Fruit fly (Drosophila melanogaster) whole organism, prepupa: ENCODE measurements around the gene CG43391.

Experiments
- Blimp-1 ChIP-seq: fragments of 200-800 bp; sonication (Bioruptor generic); optimal IDR thresholded peaks from 3 replicates; lab custom pipeline; 2017; ENCODE audit warnings: missing biosample characterization, missing genetic modification characterization, mild to moderate bottlenecking, moderate library complexity, missing genetic modification reagents
- CG10669 ChIP-seq: fragments of 200-800 bp; sonication (Bioruptor generic); optimal IDR thresholded peaks from 3 replicates; lab custom pipeline; 2018; ENCODE audit warnings: missing biosample characterization, mild to moderate bottlenecking, missing genetic modification characterization, moderate library complexity
- CG11294 ChIP-seq: fragments of 200-800 bp; sonication (Bioruptor generic); IDR thresholded peaks from 2 replicates; pipeline ENCODE4 v1.3.6; 2022; ENCODE audit warnings: missing biosample characterization, missing genetic modification characterization
- CG11762 ChIP-seq: fragments of 200-800 bp; sonication (Bioruptor generic); optimal IDR thresholded peaks from 3 replicates; lab custom pipeline; 2016; ENCODE audit warnings: missing biosample characterization, missing genetic modification characterization; ENCODE audit not compliant: insufficient read depth
- CG1621 ChIP-seq: fragments of 200-800 bp; sonication (Bioruptor generic); optimal IDR thresholded peaks from 3 replicates; lab custom pipeline; 2018; ENCODE audit warnings: missing biosample characterization, mild to moderate bottlenecking, missing genetic modification characterization
- CG16779 ChIP-seq: fragments of 200-800 bp; sonication (Bioruptor generic); optimal IDR thresholded peaks from 3 replicates; lab custom pipeline; 2017; ENCODE audit warnings: missing biosample characterization, mild to moderate bottlenecking, missing genetic modification characterization
- CG3032 ChIP-seq: fragments of 200-800 bp; optimal IDR thresholded peaks from 2 replicates; lab custom pipeline; 2019; ENCODE audit warnings: missing biosample characterization, mild to moderate bottlenecking, missing genetic modification characterization, moderate library complexity
- CG32006 ChIP-seq: fragments of 200-800 bp; sonication (Bioruptor generic); optimal IDR thresholded peaks from 3 replicates; lab custom pipeline; 2017; ENCODE audit warnings: missing biosample characterization, mild to moderate bottlenecking, missing genetic modification characterization
- CG3919 ChIP-seq: fragments of 200-800 bp; sonication (Bioruptor generic); optimal IDR thresholded peaks from 3 replicates; lab custom pipeline; 2016; ENCODE audit warnings: missing biosample characterization, missing genetic modification characterization
- CG4318 ChIP-seq: fragments of 200-800 bp; sonication (Bioruptor generic); optimal IDR thresholded peaks from 3 replicates; lab custom pipeline; 2017; ENCODE audit warnings: missing biosample characterization, mild to moderate bottlenecking, missing genetic modification characterization
- CG6163 ChIP-seq: fragments of 200-800 bp; sonication (Bioruptor generic); IDR thresholded peaks from 3 replicates; pipeline ENCODE4 v1.3.6; 2022; ENCODE audit warnings: missing biosample characterization, missing genetic modification characterization
- CG6276 ChIP-seq: fragments of 200-800 bp; sonication (Bioruptor generic); optimal IDR thresholded peaks from 2 replicates; lab custom pipeline; 2017; ENCODE audit warnings: missing biosample characterization, mild to moderate bottlenecking, missing genetic modification characterization
- CG6792 ChIP-seq: fragments of 200-800 bp; sonication (Bioruptor generic); optimal IDR thresholded peaks from 3 replicates; lab custom pipeline; 2016; ENCODE audit warnings: missing biosample characterization, missing genetic modification characterization
- CG6854 ChIP-seq: fragments of 200-800 bp; sonication (Bioruptor generic); optimal IDR thresholded peaks from 2 replicates; lab custom pipeline; 2017; ENCODE audit warnings: missing biosample characterization, mild to moderate bottlenecking, missing genetic modification characterization
- CG7368 ChIP-seq: fragments of 200-800 bp; sonication (Bioruptor generic); optimal IDR thresholded peaks from 3 replicates; lab custom pipeline; 2016; ENCODE audit warnings: missing biosample characterization, missing genetic modification characterization
- CG8119 ChIP-seq: fragments of 200-800 bp; sonication (Bioruptor generic); IDR thresholded peaks from 3 replicates; pipeline ENCODE4 v1.3.6; 2022; ENCODE audit warnings: missing biosample characterization, missing genetic modification characterization
- CG8319 ChIP-seq: fragments of 200-800 bp; sonication (Bioruptor generic); optimal IDR thresholded peaks from 3 replicates; lab custom pipeline; 2016; ENCODE audit warnings: missing biosample characterization, missing genetic modification characterization
- CG8632 ChIP-seq: fragments of 200-800 bp; sonication (Bioruptor generic); optimal IDR thresholded peaks from 3 replicates; lab custom pipeline; 2016; ENCODE audit warnings: missing biosample characterization, missing genetic modification characterization
- CG9139 ChIP-seq: fragments of 200-800 bp; sonication (Bioruptor generic); optimal IDR thresholded peaks from 3 replicates; lab custom pipeline; 2017; ENCODE audit warnings: missing biosample characterization, mild to moderate bottlenecking, missing genetic modification characterization
- Eip75B ChIP-seq: fragments of 200-800 bp; sonication (Bioruptor generic); optimal IDR thresholded peaks from 3 replicates; lab custom pipeline; 2016; ENCODE audit warnings: missing biosample characterization, missing genetic modification characterization
- Eip78C ChIP-seq: fragments of 200-800 bp; sonication (Bioruptor generic); peaks from one replicate; lab custom pipeline; 2016; ENCODE audit warnings: missing biosample characterization, missing genetic modification characterization
- Ets21C ChIP-seq: fragments of 200-800 bp; sonication (Bioruptor generic); optimal IDR thresholded peaks from 3 replicates; lab custom pipeline; 2016; ENCODE audit warnings: missing biosample characterization, missing genetic modification characterization
- Ets96B ChIP-seq: fragments of 200-800 bp; optimal IDR thresholded peaks from 2 replicates; lab custom pipeline; 2019; ENCODE audit warnings: missing biosample characterization, mild to moderate bottlenecking, missing genetic modification characterization, moderate library complexity
- Hr38 ChIP-seq: sonication (Bioruptor generic); optimal IDR thresholded peaks from 2 replicates; lab custom pipeline; 2016; ENCODE audit warnings: missing biosample characterization, missing genetic modification characterization
- Hr39 ChIP-seq: fragments of 200-800 bp; sonication (Bioruptor generic); optimal IDR thresholded peaks from 2 replicates; lab custom pipeline; 2016; ENCODE audit warnings: missing biosample characterization, missing genetic modification characterization
- Lpt ChIP-seq: fragments of 200-800 bp; sonication (Bioruptor generic); optimal IDR thresholded peaks from 3 replicates; lab custom pipeline; 2016; ENCODE audit warnings: missing biosample characterization, missing genetic modification characterization
- OdsH ChIP-seq: fragments of 200-800 bp; sonication (Bioruptor generic); optimal IDR thresholded peaks from 3 replicates; lab custom pipeline; 2016; ENCODE audit warnings: missing biosample characterization, missing genetic modification characterization
- Sox102F ChIP-seq: fragments of 200-800 bp; sonication (Bioruptor generic); optimal IDR thresholded peaks from 2 replicates; lab custom pipeline; 2016; ENCODE audit warnings: missing biosample characterization, mild to moderate bottlenecking, missing genetic modification characterization
- Sox14 ChIP-seq: fragments of 200-800 bp; sonication (Bioruptor generic); optimal IDR thresholded peaks from 3 replicates; lab custom pipeline; 2016; ENCODE audit warnings: missing biosample characterization, missing genetic modification characterization
- Sox15 ChIP-seq: fragments of 200-800 bp; sonication (Bioruptor generic); optimal IDR thresholded peaks from 3 replicates; lab custom pipeline; 2016; ENCODE audit warnings: missing biosample characterization, missing genetic modification characterization
- achi ChIP-seq: fragments of 200-800 bp; sonication (Bioruptor generic); optimal IDR thresholded peaks from 3 replicates; lab custom pipeline; 2016; ENCODE audit warnings: missing biosample characterization, missing genetic modification characterization
- cyc ChIP-seq: fragments of 200-800 bp; sonication (Bioruptor generic); optimal IDR thresholded peaks from 3 replicates; lab custom pipeline; 2016; ENCODE audit warnings: missing biosample characterization, missing genetic modification characterization
- eg ChIP-seq: fragments of 200-800 bp; sonication (Bioruptor generic); IDR thresholded peaks from 3 replicates; pipeline ENCODE4 v1.3.6; 2022; ENCODE audit warnings: missing biosample characterization, missing genetic modification characterization
- esn ChIP-seq: fragments of 200-800 bp; sonication (Bioruptor generic); optimal IDR thresholded peaks from 2 replicates; lab custom pipeline; 2016; ENCODE audit warnings: missing biosample characterization, mild to moderate bottlenecking, missing genetic modification characterization, moderate library complexity
- fd59A ChIP-seq: fragments of 200-800 bp; sonication (Bioruptor generic); optimal IDR thresholded peaks from 2 replicates; lab custom pipeline; 2017; ENCODE audit warnings: missing biosample characterization, mild to moderate bottlenecking, missing genetic modification characterization, missing genetic modification reagents
- fkh ChIP-seq: fragments of 200-800 bp; sonication (Bioruptor generic); optimal IDR thresholded peaks from 3 replicates; lab custom pipeline; 2017; ENCODE audit warnings: missing biosample characterization, mild to moderate bottlenecking, missing genetic modification characterization, moderate library complexity
- net ChIP-seq: fragments of 200-800 bp; sonication (Bioruptor generic); optimal IDR thresholded peaks from 3 replicates; lab custom pipeline; 2016; ENCODE audit warnings: missing biosample characterization, missing genetic modification characterization
- ss ChIP-seq, 2 experiments: fragments of 200-800 bp; sonication (Bioruptor generic); optimal IDR thresholded peaks; 2 replicates in 1 of 2; 3 replicates in 1 of 2; lab custom pipeline; 2017 to 2018; ENCODE audit warnings: mild to moderate bottlenecking in 2 of 2, missing biosample characterization in 2 of 2, missing genetic modification characterization in 2 of 2, moderate library complexity in 1 of 2
- svp ChIP-seq: fragments of 200-800 bp; sonication (Bioruptor generic); peaks from one replicate; lab custom pipeline; 2016; ENCODE audit warnings: missing biosample characterization, missing genetic modification characterization
- topi ChIP-seq: fragments of 200-800 bp; sonication (Bioruptor generic); optimal IDR thresholded peaks from 3 replicates; lab custom pipeline; 2016; ENCODE audit warnings: missing biosample characterization, missing genetic modification characterization
- vri ChIP-seq: fragments of 200-800 bp; sonication (Bioruptor generic); optimal IDR thresholded peaks from 3 replicates; lab custom pipeline; 2016; ENCODE audit warnings: missing biosample characterization, mild to moderate bottlenecking, missing genetic modification characterization

CG43391 gene

dm6 chr3L:11604227-11604626 is 23.4 kb upstream of the CG43391 start:
- no peak for TF ChIP-seq esn (GFP tag; lab: Kevin White, UChicago)
- TF ChIP-seq Sox102F (GFP tag; lab: Kevin White, UChicago), result no peak
- TF ChIP-seq cyc (GFP tag; lab: Kevin White, UChicago), result no peak
- TF ChIP-seq CG6163 (GFP tag; lab: Robert Waterston, UW), result no peak
- no peak for TF ChIP-seq CG9139 (GFP tag; lab: Kevin White, UChicago)
- no peak for TF ChIP-seq CG10669 (GFP tag; lab: Kevin White, UChicago)
- no peak for TF ChIP-seq Ets21C (GFP tag; lab: Kevin White, UChicago)
- no peak for TF ChIP-seq CG1621 (tag; lab: Kevin White, UChicago)
- no peak for TF ChIP-seq CG16779 (tag; lab: Kevin White, UChicago)

dm6 chr3L:11602040-11602439 is 21.2 kb upstream of the CG43391 start:
- TF ChIP-seq CG7368 (GFP tag; lab: Kevin White, UChicago) (peak; percentile 72), CG8119 (GFP tag; lab: Robert Waterston, UW) (no peak)

- 0 out of 3 replicates have a peak, but pooled peaks have one; percentile 28 for TF ChIP-seq eg (GFP tag; lab: Robert Waterston, UW)
- TF ChIP-seq CG7368 (GFP tag; lab: Kevin White, UChicago), result peak; percentile 50
- TF ChIP-seq net, result no peak
- 0 out of 3 replicates have a peak, but pooled peaks have one; percentile 27 for TF ChIP-seq CG6163 (GFP tag; lab: Robert Waterston, UW)
Measured at dm6 chr3L:11601133-11601532, 20.3 kb upstream of the CG43391 start.

- no peak for TF ChIP-seq CG6163 (GFP tag; lab: Robert Waterston, UW)
- no peak for TF ChIP-seq Hr38 (GFP tag; lab: Kevin White, UChicago)
- TF ChIP-seq CG7368 (GFP tag; lab: Kevin White, UChicago), result no peak
- no peak for TF ChIP-seq Eip75B (GFP tag; lab: Kevin White, UChicago)
- TF ChIP-seq CG4318 (GFP tag; lab: Kevin White, UChicago), result no peak
- TF ChIP-seq Sox14, result no peak
- TF ChIP-seq CG10669 (GFP tag; lab: Kevin White, UChicago), result no peak
- no peak for TF ChIP-seq CG3032
- TF ChIP-seq cyc (GFP tag; lab: Kevin White, UChicago), result no peak
- TF ChIP-seq Lpt (GFP tag; lab: Kevin White, UChicago), result no peak
- TF ChIP-seq CG6276 (GFP tag; lab: Kevin White, UChicago), result no peak
- TF ChIP-seq svp (GFP tag; lab: Kevin White, UChicago), result no peak
- no peak for TF ChIP-seq fd59A (GFP tag; lab: Kevin White, UChicago)
- no peak for TF ChIP-seq CG16779 (tag; lab: Kevin White, UChicago)
- no peak for TF ChIP-seq CG11294 (GFP tag; lab: Robert Waterston, UW)
- no peak for TF ChIP-seq Sox102F (GFP tag; lab: Kevin White, UChicago)
- TF ChIP-seq, all 60 proteins: peak for 0
Measured at dm6 chr3L:11599965-11600420, 19.2 kb upstream of the CG43391 start, which contains the start of the genes CG14137 and CG46394. CG14137 (minus strand) TSS chr3L:11600065. CG46394 (plus strand) TSS chr3L:11600370.

dm6 chr3L:11599255-11599654 is 18.4 kb upstream of the CG43391 start:
- TF ChIP-seq Eip78C, result no peak
- TF ChIP-seq CG32006 (GFP tag; lab: Kevin White, UChicago), result peak; percentile 54
- TF ChIP-seq fkh (GFP tag; lab: Kevin White, UChicago), result no peak
- no peak for TF ChIP-seq Sox15 (GFP tag; lab: Kevin White, UChicago)
- no peak for TF ChIP-seq Blimp-1 (GFP tag; lab: Kevin White, UChicago)
- TF ChIP-seq CG1621 (tag; lab: Kevin White, UChicago), result no peak
- no peak for TF ChIP-seq topi (GFP tag; lab: Kevin White, UChicago)
- TF ChIP-seq CG10669 (GFP tag; lab: Kevin White, UChicago), result no peak
- peak; percentile 33 for TF ChIP-seq OdsH (GFP tag; lab: Kevin White, UChicago)
- no peak for TF ChIP-seq fd59A (GFP tag; lab: Kevin White, UChicago)
- TF ChIP-seq achi, result peak; percentile 44
- TF ChIP-seq CG8319, result no peak
- TF ChIP-seq CG6854, result no peak
- no peak for TF ChIP-seq Ets21C (GFP tag; lab: Kevin White, UChicago)
- TF ChIP-seq CG8632 (GFP tag; lab: Kevin White, UChicago), result peak; percentile 11
- peak; percentile 12 for TF ChIP-seq CG6792
- TF ChIP-seq vri (GFP tag; lab: Kevin White, UChicago), result no peak
- no peak for TF ChIP-seq Hr39 (GFP tag; lab: Kevin White, UChicago)
- TF ChIP-seq eg (GFP tag; lab: Robert Waterston, UW), result 0 out of 3 replicates have a peak, but pooled peaks have one; percentile 19
- TF ChIP-seq CG6163 (GFP tag; lab: Robert Waterston, UW), result 0 out of 3 replicates have a peak, but pooled peaks have one; percentile 23
- TF ChIP-seq CG16779 (tag; lab: Kevin White, UChicago), result no peak
- TF ChIP-seq CG11762 (GFP tag; lab: Kevin White, UChicago), result no peak
- TF ChIP-seq ss (GFP tag; optimal IDR thresholded peaks at IDR 0.05; lab: Kevin White, UChicago), result peak in 1 of 2 experiments; percentile 42
- no peak for TF ChIP-seq Sox14
- TF ChIP-seq Ets96B (tag; lab: Kevin White, UChicago), result peak; percentile 54
- no peak for TF ChIP-seq CG3919 (GFP tag; lab: Kevin White, UChicago)
- TF ChIP-seq CG11294 (GFP tag; lab: Robert Waterston, UW), result 0 out of 2 replicates have a peak, but pooled peaks have one; percentile 7
